Fruit fly (Drosophila melanogaster) whole organism, adult: ENCODE results near the gene Polr2G.

Experiments
- CG11617 ChIP-seq: fragments of 200-800 bp; sonication (Bioruptor generic); optimal IDR thresholded peaks from 2 replicates; lab custom pipeline; 2017; ENCODE audit warnings: mild to moderate bottlenecking, missing biosample characterization, missing genetic modification reagents, missing genetic modification characterization
- CG12768 ChIP-seq: fragments of 200-800 bp; sonication (Bioruptor generic); optimal IDR thresholded peaks from 2 replicates; lab custom pipeline; 2017; ENCODE audit warnings: missing biosample characterization, missing genetic modification characterization, mild to moderate bottlenecking, moderate library complexity, missing genetic modification reagents
- CG14711 ChIP-seq: fragments of 200-800 bp; sonication (Bioruptor generic); optimal IDR thresholded peaks from 2 replicates; lab custom pipeline; 2018; ENCODE audit warnings: missing biosample characterization, mild to moderate bottlenecking, missing genetic modification characterization, moderate library complexity
- CG1620 ChIP-seq: fragments of 200-800 bp; sonication (Bioruptor generic); optimal IDR thresholded peaks from 2 replicates; lab custom pipeline; 2016; ENCODE audit warnings: missing biosample characterization, missing genetic modification characterization
- CG33017 ChIP-seq: fragments of 200-800 bp; sonication (Bioruptor generic); optimal IDR thresholded peaks from 2 replicates; lab custom pipeline; 2018; ENCODE audit warnings: missing biosample characterization, mild to moderate bottlenecking, missing genetic modification characterization, moderate library complexity
- CG5204 ChIP-seq: fragments of 200-800 bp; sonication (Bioruptor generic); optimal IDR thresholded peaks from 2 replicates; lab custom pipeline; 2016; ENCODE audit warnings: missing biosample characterization, missing genetic modification characterization
- CG7045 ChIP-seq: fragments of 200-800 bp; sonication (Bioruptor generic); optimal IDR thresholded peaks from 2 replicates; lab custom pipeline; 2017; ENCODE audit warnings: missing biosample characterization, mild to moderate bottlenecking, missing genetic modification characterization
- CG7101 ChIP-seq: fragments of 200-800 bp; sonication (Bioruptor generic); optimal IDR thresholded peaks from 2 replicates; lab custom pipeline; 2018; ENCODE audit warnings: missing biosample characterization, mild to moderate bottlenecking, missing genetic modification characterization, moderate library complexity
- Clk ChIP-seq: fragments of 200-800 bp; sonication (Bioruptor generic); optimal IDR thresholded peaks from 2 replicates; lab custom pipeline; 2017; ENCODE audit warnings: missing biosample characterization, missing genetic modification characterization
- Crg-1 ChIP-seq: fragments of 200-800 bp; sonication (Bioruptor generic); optimal IDR thresholded peaks from 2 replicates; lab custom pipeline; 2016; ENCODE audit warnings: missing biosample characterization, missing genetic modification characterization
- Hr96 ChIP-seq: fragments of 200-800 bp; sonication (Bioruptor generic); optimal IDR thresholded peaks from 2 replicates; lab custom pipeline; 2016; ENCODE audit warnings: missing biosample characterization, missing genetic modification characterization
- Mnt ChIP-seq: fragments of 200-800 bp; sonication (Bioruptor generic); optimal IDR thresholded peaks from 2 replicates; lab custom pipeline; 2016; ENCODE audit warnings: missing biosample characterization, mild to moderate bottlenecking, missing genetic modification characterization
- bab1 ChIP-seq: fragments of 200-800 bp; sonication (Bioruptor generic); optimal IDR thresholded peaks from 3 replicates; lab custom pipeline; 2019; ENCODE audit warnings: missing biosample characterization, mild to moderate bottlenecking, missing genetic modification characterization, moderate library complexity
- cic ChIP-seq: fragments of 200-800 bp; sonication (Bioruptor generic); optimal IDR thresholded peaks from 2 replicates; lab custom pipeline; 2017; ENCODE audit warnings: missing biosample characterization, mild to moderate bottlenecking, missing genetic modification characterization, moderate library complexity
- cnc ChIP-seq, 2 experiments: fragments of >200 bp; optimal IDR thresholded peaks; 2 replicates each; lab custom pipeline; 2017
- kay ChIP-seq: fragments of 200-800 bp; sonication (Bioruptor generic); peaks from one replicate; lab custom pipeline; 2016; ENCODE audit warnings: missing biosample characterization, missing genetic modification characterization, borderline replicate concordance
- ovo ChIP-seq: fragments of 200-800 bp; sonication (Bioruptor generic); optimal IDR thresholded peaks from 2 replicates; lab custom pipeline; 2016; ENCODE audit warnings: missing biosample characterization, missing genetic modification characterization
- pad ChIP-seq: fragments of 200-800 bp; sonication (Bioruptor generic); optimal IDR thresholded peaks from 3 replicates; lab custom pipeline; 2017; ENCODE audit warnings: missing biosample characterization, missing genetic modification characterization, mild to moderate bottlenecking, moderate library complexity, missing genetic modification reagents
- tj ChIP-seq: fragments of 200-800 bp; sonication (Bioruptor generic); optimal IDR thresholded peaks from 3 replicates; lab custom pipeline; 2017; ENCODE audit warnings: missing biosample characterization, mild to moderate bottlenecking, missing genetic modification characterization, moderate library complexity
- toe ChIP-seq: fragments of 200-800 bp; sonication (Bioruptor generic); optimal IDR thresholded peaks from 2 replicates; lab custom pipeline; 2016; ENCODE audit warnings: missing biosample characterization, missing genetic modification characterization

Polr2G gene

DNA sequence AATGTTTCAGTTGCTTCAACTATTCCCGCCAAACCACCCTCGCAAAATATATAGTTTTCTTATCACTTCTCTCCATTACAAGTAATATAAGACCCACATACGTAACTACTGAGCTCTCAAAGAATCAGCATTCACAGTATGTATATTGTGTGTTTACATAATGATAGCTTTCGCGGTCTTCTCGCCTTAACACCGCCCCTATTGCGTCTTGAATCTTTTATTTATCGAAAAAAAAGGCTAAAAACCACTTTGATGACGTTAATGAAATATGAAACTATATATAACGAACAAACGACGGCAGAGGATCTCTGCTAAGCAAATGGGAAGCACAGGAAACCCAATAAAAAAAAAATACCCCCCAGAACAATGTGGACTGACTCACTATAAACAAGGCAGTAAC, 25.6 kb downstream of the Polr2G start:
- TF ChIP-seq Crg-1 (no peak), CG1620 (GFP tag; lab: Kevin White, UChicago) (no peak), Mnt (GFP tag; lab: Kevin White, UChicago) (no peak), CG7045 (peak; percentile 7), Clk (no peak), CG12768 (GFP tag; lab: Kevin White, UChicago) (peak; percentile 25), pad (no peak), Hr96 (GFP tag; lab: Kevin White, UChicago) (no peak), bab1 (GFP tag; lab: Kevin White, UChicago) (no peak), toe (GFP tag; lab: Kevin White, UChicago) (no peak), tj (GFP tag; lab: Kevin White, UChicago) (no peak), kay (GFP tag; lab: Kevin White, UChicago) (peak; percentile 47), CG33017 (tag; lab: Kevin White, UChicago) (no peak), CG11617 (no peak), CG5204 (no peak), CG14711 (tag; lab: Kevin White, UChicago) (no peak), cnc (optimal IDR thresholded peaks at IDR 0.05; lab: Kevin White, UChicago) (no peak), ovo (GFP tag; lab: Kevin White, UChicago) (no peak), CG7101 (tag; lab: Kevin White, UChicago) (no peak), cic (peak; percentile 37)

DNA sequence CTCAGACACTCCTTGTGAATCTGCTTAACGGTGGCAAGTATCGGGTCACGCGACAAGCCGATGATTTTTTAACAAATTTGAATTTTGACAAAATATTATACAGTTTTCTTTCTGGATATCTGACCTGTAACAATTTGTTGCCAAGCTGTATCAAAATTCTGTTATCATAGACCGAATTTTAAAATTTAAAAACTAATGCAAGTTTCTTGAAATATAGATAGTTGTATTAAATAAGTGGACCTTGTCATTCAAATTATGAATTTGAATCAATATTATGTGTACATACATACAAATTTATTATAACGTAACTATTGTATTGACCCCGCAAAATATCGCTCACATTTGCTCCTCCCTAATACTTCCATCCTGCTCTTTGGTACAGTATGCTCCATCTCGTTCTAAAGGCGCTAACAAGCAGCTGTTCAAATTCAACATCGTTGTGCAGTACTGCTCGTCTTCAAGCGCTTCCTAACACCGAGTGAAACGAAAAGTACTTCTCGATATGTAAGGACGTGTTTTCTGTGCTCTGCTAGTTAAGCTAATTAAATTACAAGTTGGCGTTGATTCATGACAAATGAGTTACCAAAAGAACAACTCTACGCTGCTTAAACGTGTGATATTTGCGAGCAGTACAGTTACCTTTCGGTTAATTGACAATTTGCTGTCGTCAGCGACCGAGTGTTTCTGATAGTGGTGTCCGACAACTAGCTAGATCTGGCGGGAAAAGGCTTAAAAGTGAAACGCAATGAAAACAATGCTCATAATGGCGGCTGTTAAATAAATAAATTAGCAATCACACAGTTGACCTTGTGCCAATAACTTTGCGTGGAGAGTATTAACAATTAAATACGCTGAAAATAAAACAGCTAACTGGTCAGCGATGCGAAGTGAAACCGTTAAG, 26.6 kb downstream of the Polr2G start, which contains the start of the genes Kpc1 and CG42542:
Kpc1 (minus strand) TSS at position 77 of the 901 bp plus-strand sequence.
CG42542 (plus strand) TSS at position 465 of the 901 bp plus-strand sequence.
- TF ChIP-seq cic (peak; percentile 58), CG12768 (GFP tag; lab: Kevin White, UChicago) (peak; percentile 76), toe (GFP tag; lab: Kevin White, UChicago) (peak; percentile 89), ovo (GFP tag; lab: Kevin White, UChicago) (peak; percentile 72), tj (GFP tag; lab: Kevin White, UChicago) (peak; percentile 89), kay (GFP tag; lab: Kevin White, UChicago) (peak; percentile 94), cnc (optimal IDR thresholded peaks at IDR 0.05; lab: Kevin White, UChicago) (no peak), Hr96 (GFP tag; lab: Kevin White, UChicago) (peak; percentile 73), CG11617 (peak; percentile 70), CG7101 (tag; lab: Kevin White, UChicago) (peak; percentile 75), CG5204 (peak; percentile 79), pad (peak; percentile 85), Mnt (GFP tag; lab: Kevin White, UChicago) (peak; percentile 75), bab1 (GFP tag; lab: Kevin White, UChicago) (peak; percentile 25), CG7045 (peak; percentile 67), CG1620 (GFP tag; lab: Kevin White, UChicago) (peak; percentile 85), CG14711 (tag; lab: Kevin White, UChicago) (peak; percentile 52), Clk (peak; percentile 78), Crg-1 (peak; percentile 72), CG33017 (tag; lab: Kevin White, UChicago) (peak; percentile 53)

DNA sequence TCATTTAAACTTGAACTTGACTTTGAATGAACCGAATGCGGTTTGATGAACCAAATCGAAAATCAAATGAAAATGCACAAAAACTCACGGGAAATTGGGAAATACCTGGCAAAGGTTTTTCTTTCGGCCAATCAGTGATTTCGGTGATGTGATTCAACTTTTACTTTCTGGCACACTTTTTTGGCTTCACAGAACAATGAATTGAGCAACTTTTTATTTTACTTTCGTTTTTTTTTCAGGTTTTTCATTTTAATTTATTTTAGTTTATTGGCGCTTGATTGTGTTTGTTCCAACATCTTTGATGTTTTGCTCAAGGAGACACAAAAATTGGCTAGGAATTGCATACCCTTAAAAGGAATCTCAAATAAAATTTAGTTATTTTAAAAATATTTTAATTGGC, 41.5 kb downstream of the Polr2G start, which contains the start of gene Mf:
Mf (minus strand) TSS at position 44 of the 400 bp plus-strand sequence.
- TF ChIP-seq kay (GFP tag; lab: Kevin White, UChicago) (peak; percentile 91), CG7101 (tag; lab: Kevin White, UChicago) (peak; percentile 3), Clk (no peak), cic (no peak)

DNA sequence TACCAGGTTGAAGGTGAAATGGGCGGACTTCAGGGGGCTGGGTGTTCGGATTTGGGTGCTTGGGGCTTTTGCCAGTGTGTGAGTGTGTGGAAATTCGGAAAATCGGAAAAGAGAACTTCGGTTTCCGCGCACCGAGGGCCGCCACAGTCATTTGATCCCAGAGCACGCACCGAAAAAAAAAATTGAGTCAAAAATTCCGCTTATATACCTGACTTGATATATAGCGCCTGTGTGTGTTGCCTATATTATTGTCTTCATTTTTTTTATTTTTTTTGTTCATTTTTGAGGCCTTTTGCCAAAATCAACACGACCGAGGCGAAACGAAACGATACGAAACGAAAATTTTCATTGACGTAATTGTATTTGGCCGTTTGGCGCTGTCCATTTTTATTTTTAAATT, 45.8 kb downstream of the Polr2G start:
- TF ChIP-seq kay (GFP tag; lab: Kevin White, UChicago): peak; percentile 81
- no peak for TF ChIP-seq CG1620 (GFP tag; lab: Kevin White, UChicago)
- TF ChIP-seq tj (GFP tag; lab: Kevin White, UChicago): no peak
